Worm (Caenorhabditis elegans) whole organism, L4 larva: ENCODE data around the gene fil-1.

Source experiments
- F26F4.8 ChIP-seq: fragments of 200-800 bp; sonication (Bioruptor generic); conservative IDR thresholded peaks from 2 replicates; pipeline ENCODE4 v1.3.6; 2022; ENCODE audit warnings: missing genetic modification characterization, missing compliant biosample characterization
- F44E2.7 ChIP-seq: fragments of 200-800 bp; sonication (Bioruptor generic); IDR thresholded peaks from 2 replicates; pipeline ENCODE4 v2.1.2; 2022; ENCODE audit warnings: missing genetic modification characterization, missing compliant biosample characterization
- F49E8.2 ChIP-seq: sonication (generic microtip); optimal IDR thresholded peaks from 2 replicates; lab custom pipeline; 2016; ENCODE audit warnings: missing compliant biosample characterization, mild to moderate bottlenecking, missing genetic modification characterization, borderline replicate concordance
- Y105C5A.15 ChIP-seq: fragments of 200-800 bp; sonication (Bioruptor generic); IDR thresholded peaks from 2 replicates; pipeline ENCODE4 v1.3.6; 2022; ENCODE audit warnings: missing genetic modification characterization, missing compliant biosample characterization
- ama-1 ChIP-seq: fragments of 150-350 bp; optimal IDR thresholded peaks from 2 replicates; lab custom pipeline; 2014; ENCODE audit warnings: inconsistent platforms, mixed read lengths
- ceh-32 ChIP-seq: sonication (generic microtip); optimal IDR thresholded peaks from 2 replicates; lab custom pipeline; 2016; ENCODE audit warnings: mild to moderate bottlenecking, missing genetic modification characterization, missing compliant biosample characterization; ENCODE audit not compliant: poor library complexity
- ceh-44 ChIP-seq: fragments of 200-800 bp; sonication (Bioruptor generic); IDR thresholded peaks from 2 replicates; pipeline ENCODE4 v1.3.6; 2022; ENCODE audit warnings: missing genetic modification reagents, missing genetic modification characterization, missing compliant biosample characterization
- cey-2 ChIP-seq: sonication (generic microtip); optimal IDR thresholded peaks from 3 replicates; lab custom pipeline; 2017; ENCODE audit warnings: missing genetic modification characterization, mild to moderate bottlenecking, missing compliant biosample characterization, antibody characterized with exemption, borderline replicate concordance; ENCODE audit not compliant: insufficient read depth
- dmd-6 ChIP-seq: fragments of 200-800 bp; sonication (Bioruptor generic); IDR thresholded peaks from 2 replicates; pipeline ENCODE4 v1.3.6; 2022; ENCODE audit warnings: missing genetic modification reagents, missing genetic modification characterization, missing compliant biosample characterization
- dmd-9 ChIP-seq: fragments of 200-800 bp; sonication (Bioruptor generic); IDR thresholded peaks from 2 replicates; pipeline ENCODE4 v1.3.6; 2022; ENCODE audit warnings: missing genetic modification reagents, missing genetic modification characterization, missing compliant biosample characterization
- duxl-1 ChIP-seq: sonication (generic microtip); optimal IDR thresholded peaks from 2 replicates; lab custom pipeline; 2016; ENCODE audit warnings: mild to moderate bottlenecking, missing genetic modification characterization, moderate library complexity, missing compliant biosample characterization; ENCODE audit not compliant: poor library complexity
- dve-1 ChIP-seq: sonication (generic microtip); optimal IDR thresholded peaks from 2 replicates; lab custom pipeline; 2017; ENCODE audit warnings: antibody characterized with exemption, mild to moderate bottlenecking, missing genetic modification characterization, missing compliant biosample characterization; ENCODE audit not compliant: insufficient read depth
- egl-27 ChIP-seq: sonication (generic microtip); optimal IDR thresholded peaks from 3 replicates; lab custom pipeline; 2017; ENCODE audit warnings: missing biosample characterization, missing genetic modification reagents, missing genetic modification characterization
- egl-43 ChIP-seq: fragments of 200-800 bp; sonication (Bioruptor generic); IDR thresholded peaks from 2 replicates; pipeline ENCODE4 v1.3.6; 2022; ENCODE audit warnings: missing genetic modification reagents, missing genetic modification characterization, missing compliant biosample characterization
- fos-1 ChIP-seq: fragments of 150-350 bp; optimal IDR thresholded peaks from 2 replicates; lab custom pipeline; 2014; ENCODE audit warnings: missing biosample characterization, missing genetic modification characterization
- jun-1 ChIP-seq: fragments of 150-350 bp; optimal IDR thresholded peaks from 2 replicates; lab custom pipeline; 2014; ENCODE audit warnings: missing biosample characterization, missing genetic modification reagents, missing genetic modification characterization
- lin-15B ChIP-seq: fragments of 150-350 bp; sonication (generic microtip); optimal IDR thresholded peaks from 3 replicates; lab custom pipeline; 2014; ENCODE audit warnings: missing biosample characterization, missing genetic modification characterization
- lin-29 ChIP-seq: fragments of 200-800 bp; sonication (Bioruptor generic); IDR thresholded peaks from 2 replicates; pipeline ENCODE4 v1.3.6; 2022; ENCODE audit warnings: missing genetic modification reagents, missing genetic modification characterization, missing compliant biosample characterization
- lir-3 ChIP-seq: sonication (generic microtip); optimal IDR thresholded peaks from 2 replicates; lab custom pipeline; 2016; ENCODE audit warnings: mild to moderate bottlenecking, missing genetic modification characterization, missing compliant biosample characterization
- lsy-2 ChIP-seq, 2 experiments: fragments of 150-350 bp in 1 of 2; sonication (generic microtip) in 1 of 2; optimal IDR thresholded peaks; 2 replicates each; lab custom pipeline; 2014 to 2017; ENCODE audit warnings: missing biosample characterization in 2 of 2, missing genetic modification characterization in 2 of 2
- nhr-111 ChIP-seq: fragments of 200-800 bp; sonication (Bioruptor generic); optimal IDR thresholded peaks from 2 replicates; lab custom pipeline; 2018; ENCODE audit warnings: mild to moderate bottlenecking, missing genetic modification characterization, missing compliant biosample characterization
- nhr-25 ChIP-seq: sonication (generic microtip); optimal IDR thresholded peaks from 2 replicates; lab custom pipeline; 2017; ENCODE audit warnings: missing genetic modification characterization, mild to moderate bottlenecking, missing compliant biosample characterization, antibody characterized with exemption, moderate library complexity, borderline replicate concordance; ENCODE audit not compliant: insufficient read depth
- nhr-28 ChIP-seq: fragments of 150-350 bp; optimal IDR thresholded peaks from 2 replicates; lab custom pipeline; 2014; ENCODE audit warnings: missing biosample characterization, missing genetic modification characterization
- nhr-41 ChIP-seq: fragments of 200-800 bp; sonication (Bioruptor generic); IDR thresholded peaks from 2 replicates; pipeline ENCODE4 v1.3.6; 2022; ENCODE audit warnings: missing genetic modification reagents, missing genetic modification characterization, missing compliant biosample characterization
- sdz-12 ChIP-seq: fragments of 200-800 bp; sonication (Bioruptor generic); optimal IDR thresholded peaks from 2 replicates; lab custom pipeline; 2018; ENCODE audit warnings: mild to moderate bottlenecking, missing genetic modification characterization, missing compliant biosample characterization
- set-16 ChIP-seq: fragments of 200-800 bp; sonication (Bioruptor generic); IDR thresholded peaks from 2 replicates; pipeline ENCODE4 v1.3.6; 2022; ENCODE audit warnings: missing genetic modification reagents, missing genetic modification characterization, missing compliant biosample characterization
- tra-1 ChIP-seq: fragments of 200-800 bp; sonication (Bioruptor generic); IDR thresholded peaks from 2 replicates; pipeline ENCODE4 v1.3.6; 2022; ENCODE audit warnings: missing genetic modification reagents, missing genetic modification characterization, missing compliant biosample characterization
- unc-130 ChIP-seq: sonication (generic microtip); optimal IDR thresholded peaks from 2 replicates; lab custom pipeline; 2016; ENCODE audit warnings: missing genetic modification reagents, missing genetic modification characterization, missing compliant biosample characterization
- unc-39 ChIP-seq: sonication (generic microtip); optimal IDR thresholded peaks from 2 replicates; lab custom pipeline; 2017; ENCODE audit warnings: missing biosample characterization, missing genetic modification characterization
- unc-62 ChIP-seq, 3 experiments: fragments of 150-350 bp in 1 of 3; sonication (generic microtip); optimal IDR thresholded peaks in 2 of 3; peaks in 1 of 3; 1 replicate in 1 of 3; 2 replicates in 2 of 3; lab custom pipeline; 2014 to 2017; ENCODE audit warnings: missing biosample characterization in 3 of 3, missing genetic modification characterization in 3 of 3, missing genetic modification reagents in 3 of 3, missing genotype in 1 of 3
- zfp-2 ChIP-seq: sonication (generic microtip); optimal IDR thresholded peaks from 2 replicates; lab custom pipeline; 2016; ENCODE audit warnings: mild to moderate bottlenecking, missing genetic modification characterization, missing compliant biosample characterization
- zfp-3 ChIP-seq: fragments of 200-800 bp; sonication (Bioruptor generic); conservative IDR thresholded peaks from 2 replicates; pipeline ENCODE4 v1.3.6; 2022; ENCODE audit warnings: missing genetic modification reagents, missing genetic modification characterization, missing compliant biosample characterization
- zip-2 ChIP-seq: fragments of 150-350 bp; optimal IDR thresholded peaks from 2 replicates; lab custom pipeline; 2014; ENCODE audit warnings: missing biosample characterization, missing genetic modification characterization
- ztf-7 ChIP-seq: fragments of 150-350 bp; optimal IDR thresholded peaks from 2 replicates; lab custom pipeline; 2014; ENCODE audit warnings: missing biosample characterization, missing genetic modification characterization

Gene fil-1

ce11 chrV:14948566-14948965 is 45.1 kb upstream of the fil-1 start (continued):
- no peak for TF ChIP-seq egl-43 (GFP tag; lab: Robert Waterston, UW)
- TF ChIP-seq ceh-32 (tag; lab: Kevin White, UChicago): no peak
- no peak for TF ChIP-seq jun-1 (tag; lab: Kevin White, UChicago)
- TF ChIP-seq egl-27 (tag; lab: Kevin White, UChicago): no peak
- TF ChIP-seq dmd-9 (GFP tag; lab: Robert Waterston, UW): no peak

- TF ChIP-seq unc-62 (GFP tag; optimal IDR thresholded peaks at IDR 0.05 in 1 of 2; lab: Kevin White, UChicago): no peak
- no peak for TF ChIP-seq unc-62 (tag; optimal IDR thresholded peaks at IDR 0.05; lab: Kevin White, UChicago)
- TF ChIP-seq tra-1: no peak
- TF ChIP-seq F49E8.2 (tag; lab: Kevin White, UChicago): no peak
- TF ChIP-seq lsy-2 (tag; optimal IDR thresholded peaks at IDR 0.05; lab: Kevin White, UChicago): no peak
- no peak for TF ChIP-seq nhr-28 (tag; lab: Kevin White, UChicago)
- TF ChIP-seq cey-2 (tag; lab: Kevin White, UChicago): no peak
- TF ChIP-seq lin-29 (GFP tag; lab: Robert Waterston, UW): no peak
- no peak for TF ChIP-seq fos-1
- no peak for TF ChIP-seq egl-43 (GFP tag; lab: Robert Waterston, UW)
- no peak for TF ChIP-seq zfp-3 (GFP tag; lab: Robert Waterston, UW)
- no peak for TF ChIP-seq nhr-25 (tag; lab: Kevin White, UChicago)
- TF ChIP-seq, all 104 proteins: peak for 0
Observed at ce11 chrV:14949477-14949876, 44.2 kb upstream of the fil-1 start, which contains the start of gene hil-1. Gene hil-1 (plus strand): TSS chrV:14949777.

- TF ChIP-seq egl-43 (GFP tag; lab: Robert Waterston, UW) (no peak), duxl-1 (tag; lab: Kevin White, UChicago) (no peak), dmd-6 (GFP tag; lab: Robert Waterston, UW) (no peak), sdz-12 (GFP tag; lab: Kevin White, UChicago) (no peak), ztf-7 (tag; lab: Kevin White, UChicago) (no peak), lir-3 (no peak), zip-2 (no peak), nhr-41 (GFP tag; lab: Robert Waterston, UW) (no peak), F26F4.8 (GFP tag; lab: Robert Waterston, UW) (no peak), F44E2.7 (GFP tag; lab: Robert Waterston, UW) (no peak), lin-15B (tag; lab: Kevin White, UChicago) (no peak), unc-130 (GFP tag; lab: Kevin White, UChicago) (no peak), dve-1 (tag; lab: Kevin White, UChicago) (no peak), ceh-44 (GFP tag; lab: Robert Waterston, UW) (no peak), set-16 (GFP tag; lab: Robert Waterston, UW) (no peak), Y105C5A.15 (GFP tag; lab: Robert Waterston, UW) (no peak)
Observed at ce11 chrV:14954633-14955032, 39.0 kb upstream of the fil-1 start, which contains the start of gene C30G7.5. Gene C30G7.5 (minus strand): TSS chrV:14954733.

ce11 chrV:14955676-14956075 is 38.0 kb upstream of the fil-1 start, which contains the start of gene F02D8.9:
Gene F02D8.9 (minus strand): TSS chrV:14955776.
- no peak for TF ChIP-seq unc-39 (tag; lab: Kevin White, UChicago)
- no peak for TF ChIP-seq zfp-2 (tag; lab: Kevin White, UChicago)
- TF ChIP-seq lir-3: no peak
- TF ChIP-seq nhr-111 (GFP tag; lab: Kevin White, UChicago): no peak
- no peak for TF ChIP-seq ama-1 (lab: Kevin White, UChicago)
- TF ChIP-seq, all 104 proteins: peak for 0
